Worm (Caenorhabditis elegans) whole organism, L4 larva: ENCODE results near the gene srg-44.

ENCODE experiments used
- ceh-28 ChIP-seq: fragments of 150-350 bp; optimal IDR thresholded peaks from 2 replicates; lab custom pipeline; 2014; ENCODE audit warnings: missing biosample characterization, missing genetic modification reagents, missing genetic modification characterization
- ceh-82 ChIP-seq: sonication (generic microtip); optimal IDR thresholded peaks from 2 replicates; lab custom pipeline; 2017; ENCODE audit warnings: missing biosample characterization, missing genetic modification characterization
- cey-2 ChIP-seq: sonication (generic microtip); optimal IDR thresholded peaks from 3 replicates; lab custom pipeline; 2017; ENCODE audit warnings: missing genetic modification characterization, mild to moderate bottlenecking, missing compliant biosample characterization, antibody characterized with exemption, borderline replicate concordance; ENCODE audit not compliant: insufficient read depth
- ctbp-1 ChIP-seq: fragments of 200-800 bp; sonication (Bioruptor generic); IDR thresholded peaks from 2 replicates; pipeline ENCODE4 v1.3.6; 2022; ENCODE audit warnings: missing genetic modification reagents, missing genetic modification characterization, missing compliant biosample characterization
- fkh-10 ChIP-seq: fragments of 150-350 bp; optimal IDR thresholded peaks from 2 replicates; lab custom pipeline; 2014; ENCODE audit warnings: missing biosample characterization, missing genetic modification reagents, missing genetic modification characterization
- jun-1 ChIP-seq: fragments of 150-350 bp; optimal IDR thresholded peaks from 2 replicates; lab custom pipeline; 2014; ENCODE audit warnings: missing biosample characterization, missing genetic modification reagents, missing genetic modification characterization
- lin-13 ChIP-seq: fragments of 150-350 bp; optimal IDR thresholded peaks from 2 replicates; lab custom pipeline; 2014; ENCODE audit warnings: missing biosample characterization, missing genetic modification reagents, missing genetic modification characterization
- lin-15B ChIP-seq: fragments of 150-350 bp; sonication (generic microtip); optimal IDR thresholded peaks from 3 replicates; lab custom pipeline; 2014; ENCODE audit warnings: missing biosample characterization, missing genetic modification characterization
- lin-39 ChIP-seq: fragments of 150-350 bp; optimal IDR thresholded peaks from 2 replicates; lab custom pipeline; 2014; ENCODE audit warnings: missing biosample characterization, missing genetic modification reagents, missing genetic modification characterization
- pqm-1 ChIP-seq: sonication (generic microtip); optimal IDR thresholded peaks from 2 replicates; lab custom pipeline; 2017; ENCODE audit warnings: missing biosample characterization, missing genetic modification characterization
- tra-1 ChIP-seq: fragments of 200-800 bp; sonication (Bioruptor generic); IDR thresholded peaks from 2 replicates; pipeline ENCODE4 v1.3.6; 2022; ENCODE audit warnings: missing genetic modification reagents, missing genetic modification characterization, missing compliant biosample characterization
- zfp-3 ChIP-seq: fragments of 200-800 bp; sonication (Bioruptor generic); conservative IDR thresholded peaks from 2 replicates; pipeline ENCODE4 v1.3.6; 2022; ENCODE audit warnings: missing genetic modification reagents, missing genetic modification characterization, missing compliant biosample characterization

- TF ChIP-seq pqm-1 (tag; lab: Kevin White, UChicago) (no peak), jun-1 (tag; lab: Kevin White, UChicago) (no peak), lin-13 (GFP tag; lab: Kevin White, UChicago) (no peak), lin-39 (tag; lab: Kevin White, UChicago) (no peak), zfp-3 (no peak), ceh-82 (tag; lab: Kevin White, UChicago) (no peak), lin-15B (tag; lab: Kevin White, UChicago) (no peak), tra-1 (GFP tag; lab: Robert Waterston, UW) (no peak), fkh-10 (GFP tag; lab: Kevin White, UChicago) (no peak), ctbp-1 (no peak), cey-2 (no peak), ceh-28 (no peak)
Measured at ce11 chrV:17377140-17377539, 48.5 kb downstream of the srg-44 start, which contains the start of gene fbxb-7.
